Fruit fly (Drosophila melanogaster) whole organism, wandering third instar larva: ENCODE results near the gene SmydA-2.

Source experiments
- Abd-B ChIP-seq: fragments of >200 bp; optimal IDR thresholded peaks from 2 replicates; lab custom pipeline; 2017; ENCODE audit warnings: missing biosample characterization, missing genetic modification characterization
- CG32264 ChIP-seq: fragments of 200-800 bp; sonication (Bioruptor generic); optimal IDR thresholded peaks from 2 replicates; lab custom pipeline; 2016; ENCODE audit warnings: missing biosample characterization, missing genetic modification characterization
- CG9705 ChIP-seq: fragments of 200-800 bp; sonication (Bioruptor generic); optimal IDR thresholded peaks from 2 replicates; lab custom pipeline; 2018; ENCODE audit warnings: missing biosample characterization, mild to moderate bottlenecking, missing genetic modification characterization
- CrebA ChIP-seq: fragments of 200-800 bp; sonication (Bioruptor generic); optimal IDR thresholded peaks from 2 replicates; lab custom pipeline; 2016; ENCODE audit warnings: missing biosample characterization, mild to moderate bottlenecking, missing genetic modification characterization, borderline replicate concordance
- Dfd ChIP-seq: fragments of >200 bp; optimal IDR thresholded peaks from 2 replicates; lab custom pipeline; 2017; ENCODE audit warnings: missing biosample characterization, missing genetic modification characterization
- Dif ChIP-seq: fragments of 200-275, 200-300 bp; sonication (Bioruptor generic); optimal IDR thresholded peaks from 2 replicates; lab custom pipeline; 2018; ENCODE audit warnings: missing biosample characterization, missing genetic modification characterization; ENCODE audit not compliant: partially characterized antibody
- GATAd ChIP-seq: sonication (Bioruptor generic); optimal IDR thresholded peaks from 2 replicates; lab custom pipeline; 2016; ENCODE audit warnings: missing biosample characterization, missing genetic modification characterization
- HLH106 ChIP-seq: fragments of 200-800 bp; optimal IDR thresholded peaks from 3 replicates; lab custom pipeline; 2019; ENCODE audit warnings: missing biosample characterization, mild to moderate bottlenecking, missing genetic modification characterization, moderate library complexity
- Hnf4 ChIP-seq: fragments of 200-800 bp; sonication (Bioruptor generic); optimal IDR thresholded peaks from 2 replicates; lab custom pipeline; 2016; ENCODE audit warnings: missing biosample characterization, mild to moderate bottlenecking, missing genetic modification characterization
- Hr78 ChIP-seq: fragments of >200 bp; optimal IDR thresholded peaks from 2 replicates; lab custom pipeline; 2017; ENCODE audit warnings: missing biosample characterization, missing genetic modification characterization
- Hr83 ChIP-seq: fragments of 200-300 bp; sonication (Bioruptor generic); optimal IDR thresholded peaks from 2 replicates; lab custom pipeline; 2016; ENCODE audit warnings: missing biosample characterization, mild to moderate bottlenecking, missing genetic modification characterization, moderate library complexity; ENCODE audit not compliant: poor library complexity, severe bottlenecking
- Mio ChIP-seq: sonication (Bioruptor generic); optimal IDR thresholded peaks from 2 replicates; lab custom pipeline; 2016; ENCODE audit warnings: missing biosample characterization, missing genetic modification characterization
- Myc ChIP-seq: fragments of >200 bp; optimal IDR thresholded peaks from 2 replicates; lab custom pipeline; 2017
- OdsH ChIP-seq: fragments of 200-800 bp; sonication (Bioruptor generic); optimal IDR thresholded peaks from 2 replicates; lab custom pipeline; 2016; ENCODE audit warnings: missing biosample characterization, mild to moderate bottlenecking, missing genetic modification characterization
- Rel ChIP-seq, 2 experiments: fragments of 200-800 bp; sonication (Bioruptor generic) in 1 of 2; optimal IDR thresholded peaks; 2 replicates in 1 of 2; 3 replicates in 1 of 2; lab custom pipeline; 2016 to 2019; ENCODE audit warnings: mild to moderate bottlenecking in 2 of 2, missing biosample characterization in 2 of 2, missing genetic modification characterization in 2 of 2, moderate library complexity in 1 of 2
- Sp1 ChIP-seq: fragments of 200-800 bp; sonication (Bioruptor generic); optimal IDR thresholded peaks from 3 replicates; lab custom pipeline; 2019; ENCODE audit warnings: missing biosample characterization, mild to moderate bottlenecking, missing genetic modification characterization, moderate library complexity
- Vsx2 ChIP-seq: fragments of 200-300, 225-300 bp; sonication (Bioruptor generic); optimal IDR thresholded peaks from 2 replicates; lab custom pipeline; 2018; ENCODE audit warnings: missing biosample characterization, missing genetic modification characterization; ENCODE audit not compliant: partially characterized antibody
- br ChIP-seq: fragments of 200-800 bp; sonication (Bioruptor generic); optimal IDR thresholded peaks from 2 replicates; lab custom pipeline; 2016; ENCODE audit warnings: missing biosample characterization, missing genetic modification characterization
- brk ChIP-seq: fragments of 200-800 bp; sonication (Bioruptor generic); optimal IDR thresholded peaks from 2 replicates; lab custom pipeline; 2016; ENCODE audit warnings: missing biosample characterization, mild to moderate bottlenecking, missing genetic modification characterization
- dl ChIP-seq, 2 experiments: fragments of 175-275, 200-275 bp in 1 of 2; fragments of 200-275 bp in 1 of 2; sonication (Bioruptor generic); optimal IDR thresholded peaks; lab custom pipeline; 2018; ENCODE audit warnings: mild to moderate bottlenecking in 2 of 2, missing biosample characterization in 2 of 2, missing genetic modification characterization in 2 of 2, moderate library complexity in 2 of 2; ENCODE audit not compliant: partially characterized antibody in 2 of 2, insufficient read depth in 1 of 2
- dmrt93B ChIP-seq: fragments of 200-800 bp; sonication (Bioruptor generic); optimal IDR thresholded peaks from 2 replicates; lab custom pipeline; 2018; ENCODE audit warnings: missing biosample characterization, mild to moderate bottlenecking, missing genetic modification characterization
- dsf ChIP-seq: sonication (Bioruptor generic); optimal IDR thresholded peaks from 2 replicates; lab custom pipeline; 2016; ENCODE audit warnings: missing biosample characterization, missing genetic modification characterization, borderline replicate concordance
- foxo ChIP-seq, 2 experiments: fragments of 200-800 bp; sonication (Bioruptor generic); optimal IDR thresholded peaks; 2 replicates in 1 of 2; 3 replicates in 1 of 2; lab custom pipeline; 2016 to 2017; ENCODE audit warnings: missing biosample characterization in 2 of 2, missing genetic modification characterization in 2 of 2
- fru ChIP-seq: fragments of 200-800 bp; sonication (Bioruptor generic); optimal IDR thresholded peaks from 3 replicates; lab custom pipeline; 2016; ENCODE audit warnings: missing biosample characterization, mild to moderate bottlenecking, missing genetic modification characterization
- h ChIP-seq: fragments of 200-800 bp; sonication (Bioruptor generic); optimal IDR thresholded peaks from 3 replicates; lab custom pipeline; 2016; ENCODE audit warnings: missing biosample characterization, mild to moderate bottlenecking, missing genetic modification characterization
- jim ChIP-seq: fragments of 175-275, 200-325 bp; sonication (Bioruptor generic); optimal IDR thresholded peaks from 2 replicates; lab custom pipeline; 2016; ENCODE audit warnings: missing biosample characterization, mild to moderate bottlenecking, missing genetic modification characterization
- pan ChIP-seq: fragments of >200 bp; optimal IDR thresholded peaks from 2 replicates; lab custom pipeline; 2017
- psq ChIP-seq: fragments of 200-800 bp; sonication (Bioruptor generic); optimal IDR thresholded peaks from 3 replicates; lab custom pipeline; 2017; ENCODE audit warnings: missing biosample characterization, mild to moderate bottlenecking, missing genetic modification characterization, moderate library complexity
- sage ChIP-seq: fragments of 200-800 bp; sonication (Bioruptor generic); optimal IDR thresholded peaks from 2 replicates; lab custom pipeline; 2016; ENCODE audit warnings: missing biosample characterization, mild to moderate bottlenecking, missing genetic modification characterization
- sv ChIP-seq: fragments of 200-800 bp; sonication (Bioruptor generic); optimal IDR thresholded peaks from 3 replicates; lab custom pipeline; 2016; ENCODE audit warnings: missing biosample characterization, missing genetic modification characterization
- tai ChIP-seq: sonication (Bioruptor generic); optimal IDR thresholded peaks from 2 replicates; lab custom pipeline; 2016; ENCODE audit warnings: missing biosample characterization, missing genetic modification characterization
- usp ChIP-seq: fragments of >200 bp; optimal IDR thresholded peaks from 2 replicates; lab custom pipeline; 2017; ENCODE audit warnings: missing biosample characterization, missing genetic modification characterization
- woc ChIP-seq: sonication (Bioruptor generic); optimal IDR thresholded peaks from 2 replicates; lab custom pipeline; 2016; ENCODE audit warnings: missing biosample characterization, mild to moderate bottlenecking, missing genetic modification characterization

The SmydA-2 gene

dm6 chr3L:19003220-19003619 lies at the start of gene SmydA-2:
Gene SmydA-2 (minus strand): TSS chr3L:19003252.
- no peak for TF ChIP-seq Abd-B (GFP tag; lab: Kevin White, UChicago)
- TF ChIP-seq Sp1 (GFP tag; lab: Kevin White, UChicago): no peak
- no peak for TF ChIP-seq GATAd (GFP tag; lab: Kevin White, UChicago)
- TF ChIP-seq brk (GFP tag; lab: Kevin White, UChicago): no peak
- TF ChIP-seq CG32264 (GFP tag; lab: Kevin White, UChicago): no peak
- no peak for TF ChIP-seq Mio
- TF ChIP-seq dsf: no peak
- no peak for TF ChIP-seq dl (GFP tag; optimal IDR thresholded peaks at IDR 0.05; lab: Kevin White, UChicago; ENCODE audit: insufficient read depth in 1 of 2, partially characterized antibody in 2 of 2)

- TF ChIP-seq usp (GFP tag; lab: Kevin White, UChicago): no peak
- TF ChIP-seq br: no peak
- TF ChIP-seq dsf: no peak
- TF ChIP-seq CG32264 (GFP tag; lab: Kevin White, UChicago): no peak
- TF ChIP-seq Vsx2 (GFP tag; lab: Kevin White, UChicago): no peak
- TF ChIP-seq sage: no peak
- TF ChIP-seq Rel (GFP tag; optimal IDR thresholded peaks at IDR 0.05; lab: Kevin White, UChicago): no peak
- no peak for TF ChIP-seq Rel (tag; optimal IDR thresholded peaks at IDR 0.05; lab: Kevin White, UChicago)
- no peak for TF ChIP-seq pan
- no peak for TF ChIP-seq tai
- TF ChIP-seq Hr78 (GFP tag; lab: Kevin White, UChicago): no peak
- no peak for TF ChIP-seq jim (GFP tag; lab: Kevin White, UChicago)
- no peak for TF ChIP-seq HLH106
- TF ChIP-seq dl (GFP tag; optimal IDR thresholded peaks at IDR 0.05; lab: Kevin White, UChicago; ENCODE audit: insufficient read depth in 1 of 2, partially characterized antibody in 2 of 2): no peak
- TF ChIP-seq CG9705 (GFP tag; lab: Kevin White, UChicago): no peak
- no peak for TF ChIP-seq dmrt93B (GFP tag; lab: Kevin White, UChicago)
- no peak for TF ChIP-seq Dfd (GFP tag; lab: Kevin White, UChicago)
- TF ChIP-seq sv: no peak
- no peak for TF ChIP-seq Hnf4 (GFP tag; lab: Kevin White, UChicago)
Observed at dm6 chr3L:19051926-19052325, 48.9 kb upstream of the SmydA-2 start, which contains the start of gene Acp76A. Gene Acp76A (minus strand): TSS chr3L:19052026.

- TF ChIP-seq Sp1 (GFP tag; lab: Kevin White, UChicago) (no peak), HLH106 (no peak), tai (no peak), Vsx2 (GFP tag; lab: Kevin White, UChicago) (no peak), CrebA (GFP tag; lab: Kevin White, UChicago) (no peak), sage (no peak), h (no peak), psq (GFP tag; lab: Kevin White, UChicago) (no peak), dsf (no peak), Dfd (GFP tag; lab: Kevin White, UChicago) (no peak), sv (no peak), usp (GFP tag; lab: Kevin White, UChicago) (no peak)
Observed at dm6 chr3L:19049669-19050510, 46.8 kb upstream of the SmydA-2 start.

dm6 chr3L:19048761-19049160 lies 45.7 kb upstream of the SmydA-2 start:
- TF ChIP-seq Hr83 (GFP tag; lab: Kevin White, UChicago) (no peak), psq (GFP tag; lab: Kevin White, UChicago) (no peak), fru (no peak), Dif (GFP tag; lab: Kevin White, UChicago) (no peak), foxo (GFP tag; optimal IDR thresholded peaks at IDR 0.05; lab: Kevin White, UChicago) (no peak), woc (GFP tag; lab: Kevin White, UChicago) (no peak), GATAd (GFP tag; lab: Kevin White, UChicago) (no peak), dsf (no peak), Dfd (GFP tag; lab: Kevin White, UChicago) (no peak), pan (no peak), br (no peak), OdsH (no peak), tai (no peak), dl (GFP tag; optimal IDR thresholded peaks at IDR 0.05; lab: Kevin White, UChicago; ENCODE audit: insufficient read depth in 1 of 2, partially characterized antibody in 2 of 2) (no peak), Myc (lab: Kevin White, UChicago) (no peak)
- TF ChIP-seq, all 38 proteins: peak for 0
